Fruit fly (Drosophila melanogaster) Kc167 (cell line): ENCODE results near the gene puc.

ENCODE experiments used
- Myc ChIP-seq: fragments of >200 bp; optimal IDR thresholded peaks from 2 replicates; lab custom pipeline; 2017; ENCODE audit warnings: missing external identifiers
- Sin3A ChIP-seq: fragments of >200 bp; optimal IDR thresholded peaks from 2 replicates; lab custom pipeline; 2018; ENCODE audit warnings: missing external identifiers
- h ChIP-seq: fragments of >200 bp; optimal IDR thresholded peaks from 3 replicates; lab custom pipeline; 2018; ENCODE audit warnings: missing external identifiers
- insv ChIP-seq: fragments of >200 bp; optimal IDR thresholded peaks from 3 replicates; lab custom pipeline; 2018; ENCODE audit warnings: missing external identifiers

DNA sequence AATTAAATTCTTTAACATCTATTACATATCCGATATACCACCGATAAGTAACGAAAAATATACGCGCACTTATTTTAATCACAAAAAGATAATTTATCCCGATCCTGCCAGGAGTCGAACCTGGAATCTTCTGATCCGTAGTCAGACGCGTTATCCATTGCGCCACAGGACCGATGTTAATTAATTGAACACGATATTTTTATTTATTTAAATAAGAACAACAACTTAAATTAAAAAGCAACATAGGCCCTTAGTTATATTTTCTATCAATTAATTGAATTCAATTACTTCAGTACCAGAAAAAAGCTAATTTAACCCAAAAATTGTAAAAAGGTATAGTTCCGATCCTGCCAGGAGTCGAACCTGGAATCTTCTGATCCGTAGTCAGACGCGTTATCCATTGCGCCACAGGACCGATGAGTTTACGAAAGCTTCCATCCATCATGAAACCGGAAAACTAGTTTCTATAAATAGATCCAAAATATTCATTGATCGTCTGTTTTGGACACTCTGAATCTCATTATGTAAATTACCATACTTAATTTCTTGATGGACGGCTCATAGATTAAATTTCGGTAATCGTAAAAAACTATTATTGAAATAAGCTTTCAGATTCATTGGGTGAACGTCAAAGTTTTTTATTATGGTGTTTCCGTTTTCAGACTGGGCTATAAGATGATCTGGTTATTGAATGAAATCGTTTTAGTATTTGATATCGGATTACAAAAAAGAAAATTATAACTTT is 35.7 kb downstream of the puc start:
- TF ChIP-seq Sin3A (lab: Kevin White, UChicago) (no peak), h (lab: Kevin White, UChicago) (no peak), insv (lab: Kevin White, UChicago) (no peak), Myc (no peak)
